Fruit fly (Drosophila melanogaster) whole organism: ENCODE results near the gene Ir10a.

Experiments
- CG8478 ChIP-seq: fragments of >200 bp; optimal IDR thresholded peaks from 2 replicates; lab custom pipeline; 2018; ENCODE audit warnings: inconsistent platforms
- EcR ChIP-seq, 2 experiments: fragments of >200 bp; optimal IDR thresholded peaks; 2 replicates each; lab custom pipeline; 2017; ENCODE audit warnings: missing biosample characterization in 2 of 2, missing genetic modification characterization in 2 of 2, missing genetic modification reagents in 2 of 2
- pan ChIP-seq: fragments of >200 bp; optimal IDR thresholded peaks from 2 replicates; lab custom pipeline; 2017
- psq ChIP-seq: fragments of >200 bp; optimal IDR thresholded peaks from 2 replicates; lab custom pipeline; 2017
- usp ChIP-seq: fragments of >200 bp; optimal IDR thresholded peaks from 2 replicates; lab custom pipeline; 2017; ENCODE audit warnings: missing biosample characterization, missing genetic modification characterization, mixed read lengths

- no peak for TF ChIP-seq usp (GFP tag; lab: Kevin White, UChicago)
- TF ChIP-seq EcR (GFP tag; optimal IDR thresholded peaks at IDR 0.05; lab: Kevin White, UChicago): no peak
- TF ChIP-seq pan (lab: Kevin White, UChicago): no peak
- TF ChIP-seq psq: no peak
- no peak for TF ChIP-seq CG8478 (lab: Kevin White, UChicago)
Observed at dm6 chrX:11338047-11338747, 27.2 kb upstream of the Ir10a start.
